ENCODE assay signal across 5 fruit fly cellular contexts in the genomic region with DNA sequence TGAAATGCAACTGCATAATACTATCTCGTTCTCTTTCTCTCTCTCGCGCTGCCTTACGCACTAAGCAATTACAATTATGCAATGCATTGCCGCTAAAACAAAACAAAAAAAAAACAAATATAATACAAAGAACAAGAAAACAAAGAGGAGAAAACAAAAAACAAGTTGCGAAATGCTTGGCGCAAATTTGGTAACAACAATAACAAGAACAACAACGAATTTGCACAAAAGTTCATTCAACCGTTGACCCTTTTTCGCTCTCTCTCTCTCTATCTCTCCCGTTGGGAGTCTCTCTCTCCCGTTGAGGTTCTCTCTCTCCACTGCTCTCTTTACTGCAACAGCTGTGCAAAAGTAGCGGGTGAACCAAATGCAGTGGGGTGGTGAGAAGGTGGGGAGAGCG.
TF ChIP-seq lines count a peak whose summit lies in the region.

No protein-coding gene starts in this region.

- TF ChIP-seq CTCF in whole organism, embryonic (GFP tag; optimal IDR thresholded peaks at IDR 0.05; lab: Kevin White, UChicago), result no peak

TF ChIP-seq in whole organism, adult, 20 proteins besides CTCF, POLR2A, EP300 and RAD21:
- TF ChIP-seq tj (GFP tag; optimal IDR thresholded peaks at IDR 0.05; lab: Kevin White, UChicago), result peak; percentile 20
- TF ChIP-seq Crg-1 (GFP tag; optimal IDR thresholded peaks at IDR 0.05; lab: Kevin White, UChicago), result no peak
- no peak for TF ChIP-seq Hr96 (GFP tag; optimal IDR thresholded peaks at IDR 0.05; lab: Kevin White, UChicago)

TF ChIP-seq in whole organism, embryonic, 481 proteins besides CTCF, POLR2A, EP300 and RAD21:
- TF ChIP-seq Hand (GFP tag; optimal IDR thresholded peaks at IDR 0.05; lab: Kevin White, UChicago) (no peak), CG2199 (GFP tag; IDR thresholded peaks at IDR 0.05; lab: Robert Waterston, UW) (0 out of 3 replicates have a peak, but pooled peaks have one; percentile 8), exex (tag; optimal IDR thresholded peaks at IDR 0.05; lab: Kevin White, UChicago) (no peak), Trl (optimal IDR thresholded peaks at IDR 0.05; lab: Kevin White, UChicago) (peak; percentile 75 to 86), Trl (GFP tag; optimal IDR thresholded peaks at IDR 0.05; lab: Kevin White, UChicago) (no peak), CG17612 (GFP tag; IDR thresholded peaks at IDR 0.05; lab: Robert Waterston, UW) (no peak), sens (GFP tag; lab: Kevin White, UChicago) (peak; percentile 47), yki (optimal IDR thresholded peaks at IDR 0.05; lab: Kevin White, UChicago) (peak; percentile 60), ham (GFP tag; IDR thresholded peaks at IDR 0.05; lab: Robert Waterston, UW) (no peak), CG15479 (GFP tag; optimal IDR thresholded peaks at IDR 0.05; lab: Kevin White, UChicago) (peak; percentile 72), Drgx (GFP tag; IDR thresholded peaks at IDR 0.05; lab: Robert Waterston, UW) (peak; percentile 62), cad (GFP tag; optimal IDR thresholded peaks at IDR 0.05; lab: Kevin White, UChicago) (peak; percentile 8), Pdp1 (GFP tag; optimal IDR thresholded peaks at IDR 0.05; lab: Kevin White, UChicago) (peak in 1 of 2 experiments; percentile 69), Kr (GFP tag; optimal IDR thresholded peaks at IDR 0.05; lab: Kevin White, UChicago) (peak; percentile 17), CG30020 (tag; optimal IDR thresholded peaks at IDR 0.05; lab: Kevin White, UChicago) (no peak)
TF ChIP-seq in whole organism, embryonic: peak in this region for 9.

TF ChIP-seq in whole organism, prepupa, 60 proteins besides CTCF, POLR2A, EP300 and RAD21 (continues in another document):
- TF ChIP-seq CG6808 (GFP tag; optimal IDR thresholded peaks at IDR 0.05; lab: Kevin White, UChicago), result no peak
- no peak for TF ChIP-seq salr (GFP tag; optimal IDR thresholded peaks at IDR 0.05; lab: Kevin White, UChicago)
- TF ChIP-seq CG8119 (GFP tag; IDR thresholded peaks at IDR 0.05; lab: Robert Waterston, UW), result peak; percentile 41; the same call in 1 of the 3 replicates
- TF ChIP-seq achi (GFP tag; optimal IDR thresholded peaks at IDR 0.05; lab: Kevin White, UChicago), result no peak
- no peak for TF ChIP-seq CG3032 (tag; optimal IDR thresholded peaks at IDR 0.05; lab: Kevin White, UChicago)
- TF ChIP-seq Eip75B (GFP tag; optimal IDR thresholded peaks at IDR 0.05; lab: Kevin White, UChicago), result peak; percentile 2
- no peak for TF ChIP-seq CG6792 (GFP tag; optimal IDR thresholded peaks at IDR 0.05; lab: Kevin White, UChicago)
- TF ChIP-seq CG15336 (GFP tag; IDR thresholded peaks at IDR 0.05; lab: Robert Waterston, UW), result peak; percentile 67
- no peak for TF ChIP-seq CG11294 (GFP tag; IDR thresholded peaks at IDR 0.05; lab: Robert Waterston, UW)
- TF ChIP-seq CG6276 (GFP tag; optimal IDR thresholded peaks at IDR 0.05; lab: Kevin White, UChicago), result no peak
- TF ChIP-seq Sox102F (GFP tag; optimal IDR thresholded peaks at IDR 0.05; lab: Kevin White, UChicago), result peak; percentile 24
- TF ChIP-seq CG8319 (GFP tag; optimal IDR thresholded peaks at IDR 0.05; lab: Kevin White, UChicago), result no peak
- no peak for TF ChIP-seq CG10669 (GFP tag; optimal IDR thresholded peaks at IDR 0.05; lab: Kevin White, UChicago)
- TF ChIP-seq dsx (GFP tag; optimal IDR thresholded peaks at IDR 0.05; lab: Kevin White, UChicago; ENCODE audit: poor library complexity, severe bottlenecking), result no peak
- peak; percentile 28 for TF ChIP-seq Eip93F (GFP tag; optimal IDR thresholded peaks at IDR 0.05; lab: Kevin White, UChicago)
- TF ChIP-seq acj6 (GFP tag; optimal IDR thresholded peaks at IDR 0.05; lab: Kevin White, UChicago), result no peak
- no peak for TF ChIP-seq CG1621 (tag; optimal IDR thresholded peaks at IDR 0.05; lab: Kevin White, UChicago)
- peak; percentile 54 for TF ChIP-seq Lpt (GFP tag; optimal IDR thresholded peaks at IDR 0.05; lab: Kevin White, UChicago)
- TF ChIP-seq CG6163 (GFP tag; IDR thresholded peaks at IDR 0.05; lab: Robert Waterston, UW), result 0 out of 3 replicates have a peak, but pooled peaks have one; percentile 6
- no peak for TF ChIP-seq OdsH (GFP tag; optimal IDR thresholded peaks at IDR 0.05; lab: Kevin White, UChicago)
- TF ChIP-seq Sox14 (GFP tag; optimal IDR thresholded peaks at IDR 0.05; lab: Kevin White, UChicago), result peak; percentile 29
- TF ChIP-seq eg (GFP tag; IDR thresholded peaks at IDR 0.05; lab: Robert Waterston, UW), result peak; percentile 66; the same call in 2 of the 3 replicates
- peak; percentile 46 for TF ChIP-seq CG6854 (GFP tag; optimal IDR thresholded peaks at IDR 0.05; lab: Kevin White, UChicago)

TF ChIP-seq in whole organism, pupa, 21 proteins besides CTCF, POLR2A, EP300 and RAD21:
- peak; percentile 99 for TF ChIP-seq EcR (GFP tag; optimal IDR thresholded peaks at IDR 0.05; lab: Kevin White, UChicago)
- peak; percentile 59 for TF ChIP-seq Ets98B (GFP tag; IDR thresholded peaks at IDR 0.05; lab: Robert Waterston, UW)
- no peak for TF ChIP-seq CG15710 (tag; optimal IDR thresholded peaks at IDR 0.05; lab: Kevin White, UChicago)

TF ChIP-seq in whole organism, wandering third instar larva, 38 proteins besides CTCF, POLR2A, EP300 and RAD21:
- TF ChIP-seq Jra (GFP tag; optimal IDR thresholded peaks at IDR 0.05; lab: Kevin White, UChicago) (no peak), dl (GFP tag; optimal IDR thresholded peaks at IDR 0.05; lab: Kevin White, UChicago; ENCODE audit: insufficient read depth in 1 of 2, partially characterized antibody in 2 of 2) (peak; percentile 60 to 89), Dif (GFP tag; optimal IDR thresholded peaks at IDR 0.05; lab: Kevin White, UChicago; ENCODE audit: partially characterized antibody) (peak; percentile 91), br (GFP tag; optimal IDR thresholded peaks at IDR 0.05; lab: Kevin White, UChicago) (peak; percentile 18), fru (GFP tag; optimal IDR thresholded peaks at IDR 0.05; lab: Kevin White, UChicago) (no peak), woc (GFP tag; optimal IDR thresholded peaks at IDR 0.05; lab: Kevin White, UChicago) (no peak), psq (GFP tag; optimal IDR thresholded peaks at IDR 0.05; lab: Kevin White, UChicago) (peak; percentile 24), Hr83 (GFP tag; optimal IDR thresholded peaks at IDR 0.05; lab: Kevin White, UChicago; ENCODE audit: poor library complexity, severe bottlenecking) (peak; percentile 27), rgr (GFP tag; optimal IDR thresholded peaks at IDR 0.05; lab: Kevin White, UChicago) (no peak), Hr78 (GFP tag; optimal IDR thresholded peaks at IDR 0.05; lab: Kevin White, UChicago) (no peak)
TF ChIP-seq in whole organism, wandering third instar larva: peak in this region for 5.
